Fruit fly (Drosophila melanogaster) whole organism, adult: ENCODE data around the gene spz4.

Source experiments
- CG11617 ChIP-seq: fragments of 200-800 bp; sonication (Bioruptor generic); optimal IDR thresholded peaks from 2 replicates; lab custom pipeline; 2017; ENCODE audit warnings: mild to moderate bottlenecking, missing biosample characterization, missing genetic modification reagents, missing genetic modification characterization
- CG12768 ChIP-seq: fragments of 200-800 bp; sonication (Bioruptor generic); optimal IDR thresholded peaks from 2 replicates; lab custom pipeline; 2017; ENCODE audit warnings: missing biosample characterization, missing genetic modification characterization, mild to moderate bottlenecking, moderate library complexity, missing genetic modification reagents
- CG14711 ChIP-seq: fragments of 200-800 bp; sonication (Bioruptor generic); optimal IDR thresholded peaks from 2 replicates; lab custom pipeline; 2018; ENCODE audit warnings: missing biosample characterization, mild to moderate bottlenecking, missing genetic modification characterization, moderate library complexity
- CG1620 ChIP-seq: fragments of 200-800 bp; sonication (Bioruptor generic); optimal IDR thresholded peaks from 2 replicates; lab custom pipeline; 2016; ENCODE audit warnings: missing biosample characterization, missing genetic modification characterization
- CG33017 ChIP-seq: fragments of 200-800 bp; sonication (Bioruptor generic); optimal IDR thresholded peaks from 2 replicates; lab custom pipeline; 2018; ENCODE audit warnings: missing biosample characterization, mild to moderate bottlenecking, missing genetic modification characterization, moderate library complexity
- CG5204 ChIP-seq: fragments of 200-800 bp; sonication (Bioruptor generic); optimal IDR thresholded peaks from 2 replicates; lab custom pipeline; 2016; ENCODE audit warnings: missing biosample characterization, missing genetic modification characterization
- CG7045 ChIP-seq: fragments of 200-800 bp; sonication (Bioruptor generic); optimal IDR thresholded peaks from 2 replicates; lab custom pipeline; 2017; ENCODE audit warnings: missing biosample characterization, mild to moderate bottlenecking, missing genetic modification characterization
- CG7101 ChIP-seq: fragments of 200-800 bp; sonication (Bioruptor generic); optimal IDR thresholded peaks from 2 replicates; lab custom pipeline; 2018; ENCODE audit warnings: missing biosample characterization, mild to moderate bottlenecking, missing genetic modification characterization, moderate library complexity
- Clk ChIP-seq: fragments of 200-800 bp; sonication (Bioruptor generic); optimal IDR thresholded peaks from 2 replicates; lab custom pipeline; 2017; ENCODE audit warnings: missing biosample characterization, missing genetic modification characterization
- Crg-1 ChIP-seq: fragments of 200-800 bp; sonication (Bioruptor generic); optimal IDR thresholded peaks from 2 replicates; lab custom pipeline; 2016; ENCODE audit warnings: missing biosample characterization, missing genetic modification characterization
- Hr96 ChIP-seq: fragments of 200-800 bp; sonication (Bioruptor generic); optimal IDR thresholded peaks from 2 replicates; lab custom pipeline; 2016; ENCODE audit warnings: missing biosample characterization, missing genetic modification characterization
- Mnt ChIP-seq: fragments of 200-800 bp; sonication (Bioruptor generic); optimal IDR thresholded peaks from 2 replicates; lab custom pipeline; 2016; ENCODE audit warnings: missing biosample characterization, mild to moderate bottlenecking, missing genetic modification characterization
- bab1 ChIP-seq: fragments of 200-800 bp; sonication (Bioruptor generic); optimal IDR thresholded peaks from 3 replicates; lab custom pipeline; 2019; ENCODE audit warnings: missing biosample characterization, mild to moderate bottlenecking, missing genetic modification characterization, moderate library complexity
- cic ChIP-seq: fragments of 200-800 bp; sonication (Bioruptor generic); optimal IDR thresholded peaks from 2 replicates; lab custom pipeline; 2017; ENCODE audit warnings: missing biosample characterization, mild to moderate bottlenecking, missing genetic modification characterization, moderate library complexity
- cnc ChIP-seq, 2 experiments: fragments of >200 bp; optimal IDR thresholded peaks; 2 replicates each; lab custom pipeline; 2017
- kay ChIP-seq: fragments of 200-800 bp; sonication (Bioruptor generic); peaks from one replicate; lab custom pipeline; 2016; ENCODE audit warnings: missing biosample characterization, missing genetic modification characterization, borderline replicate concordance
- ovo ChIP-seq: fragments of 200-800 bp; sonication (Bioruptor generic); optimal IDR thresholded peaks from 2 replicates; lab custom pipeline; 2016; ENCODE audit warnings: missing biosample characterization, missing genetic modification characterization
- pad ChIP-seq: fragments of 200-800 bp; sonication (Bioruptor generic); optimal IDR thresholded peaks from 3 replicates; lab custom pipeline; 2017; ENCODE audit warnings: missing biosample characterization, missing genetic modification characterization, mild to moderate bottlenecking, moderate library complexity, missing genetic modification reagents
- tj ChIP-seq: fragments of 200-800 bp; sonication (Bioruptor generic); optimal IDR thresholded peaks from 3 replicates; lab custom pipeline; 2017; ENCODE audit warnings: missing biosample characterization, mild to moderate bottlenecking, missing genetic modification characterization, moderate library complexity
- toe ChIP-seq: fragments of 200-800 bp; sonication (Bioruptor generic); optimal IDR thresholded peaks from 2 replicates; lab custom pipeline; 2016; ENCODE audit warnings: missing biosample characterization, missing genetic modification characterization

The spz4 gene

dm6 chr2L:11501427-11501968 lies at the start of gene spz4:
Gene spz4, plus strand, starts transcription at chr2L:11501715.
- no peak for TF ChIP-seq cnc (optimal IDR thresholded peaks at IDR 0.05; lab: Kevin White, UChicago)
- TF ChIP-seq CG1620 (GFP tag; lab: Kevin White, UChicago), result no peak
- TF ChIP-seq CG7045, result no peak
- TF ChIP-seq cic (GFP tag; lab: Kevin White, UChicago), result no peak
- no peak for TF ChIP-seq CG7101
- TF ChIP-seq ovo (GFP tag; lab: Kevin White, UChicago), result no peak
- no peak for TF ChIP-seq Mnt (GFP tag; lab: Kevin White, UChicago)
- TF ChIP-seq pad, result no peak
- no peak for TF ChIP-seq toe (GFP tag; lab: Kevin White, UChicago)
- no peak for TF ChIP-seq CG14711 (tag; lab: Kevin White, UChicago)
- TF ChIP-seq CG11617 (GFP tag; lab: Kevin White, UChicago), result no peak

- TF ChIP-seq Mnt (GFP tag; lab: Kevin White, UChicago), result no peak
Measured at dm6 chr2L:11452601-11453345, 48.7 kb upstream of the spz4 start.

dm6 chr2L:11455555-11456128 lies 45.9 kb upstream of the spz4 start:
- no peak for TF ChIP-seq CG7045
- no peak for TF ChIP-seq toe (GFP tag; lab: Kevin White, UChicago)
- TF ChIP-seq ovo (GFP tag; lab: Kevin White, UChicago), result no peak
- TF ChIP-seq pad, result no peak
- no peak for TF ChIP-seq cnc (optimal IDR thresholded peaks at IDR 0.05; lab: Kevin White, UChicago)
- TF ChIP-seq kay (GFP tag; lab: Kevin White, UChicago), result no peak
- TF ChIP-seq CG5204, result no peak
- no peak for TF ChIP-seq cic (GFP tag; lab: Kevin White, UChicago)
- no peak for TF ChIP-seq Hr96 (GFP tag; lab: Kevin White, UChicago)
- TF ChIP-seq CG11617 (GFP tag; lab: Kevin White, UChicago), result no peak
- TF ChIP-seq tj (GFP tag; lab: Kevin White, UChicago), result no peak
- no peak for TF ChIP-seq Crg-1 (GFP tag; lab: Kevin White, UChicago)
- TF ChIP-seq CG1620 (GFP tag; lab: Kevin White, UChicago), result no peak
- TF ChIP-seq Clk, result no peak
- TF ChIP-seq Mnt (GFP tag; lab: Kevin White, UChicago), result no peak
- no peak for TF ChIP-seq CG14711 (tag; lab: Kevin White, UChicago)
- TF ChIP-seq CG7101, result no peak
- no peak for TF ChIP-seq CG12768 (GFP tag; lab: Kevin White, UChicago)
- TF ChIP-seq CG33017 (tag; lab: Kevin White, UChicago), result no peak

- TF ChIP-seq CG12768 (GFP tag; lab: Kevin White, UChicago) (no peak), toe (GFP tag; lab: Kevin White, UChicago) (no peak), CG14711 (tag; lab: Kevin White, UChicago) (no peak), cnc (optimal IDR thresholded peaks at IDR 0.05; lab: Kevin White, UChicago) (no peak)
Measured at dm6 chr2L:11456667-11457222, 44.8 kb upstream of the spz4 start.

- TF ChIP-seq Clk (no peak), pad (no peak), ovo (GFP tag; lab: Kevin White, UChicago) (no peak), CG11617 (GFP tag; lab: Kevin White, UChicago) (no peak), Crg-1 (GFP tag; lab: Kevin White, UChicago) (no peak), CG5204 (no peak), toe (GFP tag; lab: Kevin White, UChicago) (no peak)
Measured at dm6 chr2L:11468082-11468481, 33.4 kb upstream of the spz4 start.

dm6 chr2L:11469973-11470372 lies 31.5 kb upstream of the spz4 start:
- TF ChIP-seq toe (GFP tag; lab: Kevin White, UChicago) (no peak), kay (GFP tag; lab: Kevin White, UChicago) (no peak), tj (GFP tag; lab: Kevin White, UChicago) (no peak), CG11617 (GFP tag; lab: Kevin White, UChicago) (no peak), Hr96 (GFP tag; lab: Kevin White, UChicago) (no peak), CG7101 (no peak), CG5204 (no peak), CG1620 (GFP tag; lab: Kevin White, UChicago) (no peak), bab1 (GFP tag; lab: Kevin White, UChicago) (no peak), ovo (GFP tag; lab: Kevin White, UChicago) (no peak), Mnt (GFP tag; lab: Kevin White, UChicago) (no peak), CG14711 (tag; lab: Kevin White, UChicago) (no peak), pad (no peak), cic (GFP tag; lab: Kevin White, UChicago) (no peak), Crg-1 (GFP tag; lab: Kevin White, UChicago) (no peak)
